Fruit fly (Drosophila melanogaster) whole organism, wandering third instar larva: ENCODE measurements around the gene CG17124.
A peak's percentile ranks its signal among the peaks of the same experiment; 100 is the strongest.

Experiments used
- Abd-B ChIP-seq: fragments of >200 bp; optimal IDR thresholded peaks from 2 replicates; lab custom pipeline; 2017; ENCODE audit warnings: missing biosample characterization, missing genetic modification characterization
- CG32264 ChIP-seq: fragments of 200-800 bp; sonication (Bioruptor generic); optimal IDR thresholded peaks from 2 replicates; lab custom pipeline; 2016; ENCODE audit warnings: missing biosample characterization, missing genetic modification characterization
- CG9705 ChIP-seq: fragments of 200-800 bp; sonication (Bioruptor generic); optimal IDR thresholded peaks from 2 replicates; lab custom pipeline; 2018; ENCODE audit warnings: missing biosample characterization, mild to moderate bottlenecking, missing genetic modification characterization
- CrebA ChIP-seq: fragments of 200-800 bp; sonication (Bioruptor generic); optimal IDR thresholded peaks from 2 replicates; lab custom pipeline; 2016; ENCODE audit warnings: missing biosample characterization, mild to moderate bottlenecking, missing genetic modification characterization, borderline replicate concordance
- Dfd ChIP-seq: fragments of >200 bp; optimal IDR thresholded peaks from 2 replicates; lab custom pipeline; 2017; ENCODE audit warnings: missing biosample characterization, missing genetic modification characterization
- Dif ChIP-seq: fragments of 200-275, 200-300 bp; sonication (Bioruptor generic); optimal IDR thresholded peaks from 2 replicates; lab custom pipeline; 2018; ENCODE audit warnings: missing biosample characterization, missing genetic modification characterization; ENCODE audit not compliant: partially characterized antibody
- GATAd ChIP-seq: sonication (Bioruptor generic); optimal IDR thresholded peaks from 2 replicates; lab custom pipeline; 2016; ENCODE audit warnings: missing biosample characterization, missing genetic modification characterization
- HLH106 ChIP-seq: fragments of 200-800 bp; optimal IDR thresholded peaks from 3 replicates; lab custom pipeline; 2019; ENCODE audit warnings: missing biosample characterization, mild to moderate bottlenecking, missing genetic modification characterization, moderate library complexity
- Hnf4 ChIP-seq: fragments of 200-800 bp; sonication (Bioruptor generic); optimal IDR thresholded peaks from 2 replicates; lab custom pipeline; 2016; ENCODE audit warnings: missing biosample characterization, mild to moderate bottlenecking, missing genetic modification characterization
- Hr78 ChIP-seq: fragments of >200 bp; optimal IDR thresholded peaks from 2 replicates; lab custom pipeline; 2017; ENCODE audit warnings: missing biosample characterization, missing genetic modification characterization
- Hr83 ChIP-seq: fragments of 200-300 bp; sonication (Bioruptor generic); optimal IDR thresholded peaks from 2 replicates; lab custom pipeline; 2016; ENCODE audit warnings: missing biosample characterization, mild to moderate bottlenecking, missing genetic modification characterization, moderate library complexity; ENCODE audit not compliant: poor library complexity, severe bottlenecking
- Jra ChIP-seq: sonication (Bioruptor generic); optimal IDR thresholded peaks from 2 replicates; lab custom pipeline; 2016; ENCODE audit warnings: missing biosample characterization, missing genetic modification characterization
- Mio ChIP-seq: sonication (Bioruptor generic); optimal IDR thresholded peaks from 2 replicates; lab custom pipeline; 2016; ENCODE audit warnings: missing biosample characterization, missing genetic modification characterization
- Myc ChIP-seq: fragments of >200 bp; optimal IDR thresholded peaks from 2 replicates; lab custom pipeline; 2017
- N ChIP-seq: fragments of >200 bp; optimal IDR thresholded peaks from 2 replicates; lab custom pipeline; 2018; ENCODE audit warnings: missing biosample characterization, missing external identifiers, missing genetic modification characterization
- OdsH ChIP-seq: fragments of 200-800 bp; sonication (Bioruptor generic); optimal IDR thresholded peaks from 2 replicates; lab custom pipeline; 2016; ENCODE audit warnings: missing biosample characterization, mild to moderate bottlenecking, missing genetic modification characterization
- Rel ChIP-seq, 2 experiments: fragments of 200-800 bp; sonication (Bioruptor generic) in 1 of 2; optimal IDR thresholded peaks; 2 replicates in 1 of 2; 3 replicates in 1 of 2; lab custom pipeline; 2016 to 2019; ENCODE audit warnings: mild to moderate bottlenecking in 2 of 2, missing biosample characterization in 2 of 2, missing genetic modification characterization in 2 of 2, moderate library complexity in 1 of 2
- Sp1 ChIP-seq: fragments of 200-800 bp; sonication (Bioruptor generic); optimal IDR thresholded peaks from 3 replicates; lab custom pipeline; 2019; ENCODE audit warnings: missing biosample characterization, mild to moderate bottlenecking, missing genetic modification characterization, moderate library complexity
- Vsx2 ChIP-seq: fragments of 200-300, 225-300 bp; sonication (Bioruptor generic); optimal IDR thresholded peaks from 2 replicates; lab custom pipeline; 2018; ENCODE audit warnings: missing biosample characterization, missing genetic modification characterization; ENCODE audit not compliant: partially characterized antibody
- br ChIP-seq: fragments of 200-800 bp; sonication (Bioruptor generic); optimal IDR thresholded peaks from 2 replicates; lab custom pipeline; 2016; ENCODE audit warnings: missing biosample characterization, missing genetic modification characterization
- brk ChIP-seq: fragments of 200-800 bp; sonication (Bioruptor generic); optimal IDR thresholded peaks from 2 replicates; lab custom pipeline; 2016; ENCODE audit warnings: missing biosample characterization, mild to moderate bottlenecking, missing genetic modification characterization
- dl ChIP-seq, 2 experiments: fragments of 175-275, 200-275 bp in 1 of 2; fragments of 200-275 bp in 1 of 2; sonication (Bioruptor generic); optimal IDR thresholded peaks; lab custom pipeline; 2018; ENCODE audit warnings: mild to moderate bottlenecking in 2 of 2, missing biosample characterization in 2 of 2, missing genetic modification characterization in 2 of 2, moderate library complexity in 2 of 2; ENCODE audit not compliant: partially characterized antibody in 2 of 2, insufficient read depth in 1 of 2
- dmrt93B ChIP-seq: fragments of 200-800 bp; sonication (Bioruptor generic); optimal IDR thresholded peaks from 2 replicates; lab custom pipeline; 2018; ENCODE audit warnings: missing biosample characterization, mild to moderate bottlenecking, missing genetic modification characterization
- dsf ChIP-seq: sonication (Bioruptor generic); optimal IDR thresholded peaks from 2 replicates; lab custom pipeline; 2016; ENCODE audit warnings: missing biosample characterization, missing genetic modification characterization, borderline replicate concordance
- ey ChIP-seq: fragments of 200-800 bp; sonication (Bioruptor generic); optimal IDR thresholded peaks from 2 replicates; lab custom pipeline; 2016; ENCODE audit warnings: missing biosample characterization, missing genetic modification characterization
- foxo ChIP-seq, 2 experiments: fragments of 200-800 bp; sonication (Bioruptor generic); optimal IDR thresholded peaks; 2 replicates in 1 of 2; 3 replicates in 1 of 2; lab custom pipeline; 2016 to 2017; ENCODE audit warnings: missing biosample characterization in 2 of 2, missing genetic modification characterization in 2 of 2
- fru ChIP-seq: fragments of 200-800 bp; sonication (Bioruptor generic); optimal IDR thresholded peaks from 3 replicates; lab custom pipeline; 2016; ENCODE audit warnings: missing biosample characterization, mild to moderate bottlenecking, missing genetic modification characterization
- h ChIP-seq: fragments of 200-800 bp; sonication (Bioruptor generic); optimal IDR thresholded peaks from 3 replicates; lab custom pipeline; 2016; ENCODE audit warnings: missing biosample characterization, mild to moderate bottlenecking, missing genetic modification characterization
- jim ChIP-seq: fragments of 175-275, 200-325 bp; sonication (Bioruptor generic); optimal IDR thresholded peaks from 2 replicates; lab custom pipeline; 2016; ENCODE audit warnings: missing biosample characterization, mild to moderate bottlenecking, missing genetic modification characterization
- lola ChIP-seq: fragments of >200 bp; optimal IDR thresholded peaks from 2 replicates; lab custom pipeline; 2017; ENCODE audit warnings: missing biosample characterization, missing genetic modification characterization
- pan ChIP-seq: fragments of >200 bp; optimal IDR thresholded peaks from 2 replicates; lab custom pipeline; 2017
- psq ChIP-seq: fragments of 200-800 bp; sonication (Bioruptor generic); optimal IDR thresholded peaks from 3 replicates; lab custom pipeline; 2017; ENCODE audit warnings: missing biosample characterization, mild to moderate bottlenecking, missing genetic modification characterization, moderate library complexity
- rgr ChIP-seq: fragments of 200-800 bp; sonication (Bioruptor generic); optimal IDR thresholded peaks from 3 replicates; lab custom pipeline; 2016; ENCODE audit warnings: missing biosample characterization, mild to moderate bottlenecking, missing genetic modification characterization
- sage ChIP-seq: fragments of 200-800 bp; sonication (Bioruptor generic); optimal IDR thresholded peaks from 2 replicates; lab custom pipeline; 2016; ENCODE audit warnings: missing biosample characterization, mild to moderate bottlenecking, missing genetic modification characterization
- sv ChIP-seq: fragments of 200-800 bp; sonication (Bioruptor generic); optimal IDR thresholded peaks from 3 replicates; lab custom pipeline; 2016; ENCODE audit warnings: missing biosample characterization, missing genetic modification characterization
- tai ChIP-seq: sonication (Bioruptor generic); optimal IDR thresholded peaks from 2 replicates; lab custom pipeline; 2016; ENCODE audit warnings: missing biosample characterization, missing genetic modification characterization
- usp ChIP-seq: fragments of >200 bp; optimal IDR thresholded peaks from 2 replicates; lab custom pipeline; 2017; ENCODE audit warnings: missing biosample characterization, missing genetic modification characterization
- woc ChIP-seq: sonication (Bioruptor generic); optimal IDR thresholded peaks from 2 replicates; lab custom pipeline; 2016; ENCODE audit warnings: missing biosample characterization, mild to moderate bottlenecking, missing genetic modification characterization

CG17124 gene

DNA sequence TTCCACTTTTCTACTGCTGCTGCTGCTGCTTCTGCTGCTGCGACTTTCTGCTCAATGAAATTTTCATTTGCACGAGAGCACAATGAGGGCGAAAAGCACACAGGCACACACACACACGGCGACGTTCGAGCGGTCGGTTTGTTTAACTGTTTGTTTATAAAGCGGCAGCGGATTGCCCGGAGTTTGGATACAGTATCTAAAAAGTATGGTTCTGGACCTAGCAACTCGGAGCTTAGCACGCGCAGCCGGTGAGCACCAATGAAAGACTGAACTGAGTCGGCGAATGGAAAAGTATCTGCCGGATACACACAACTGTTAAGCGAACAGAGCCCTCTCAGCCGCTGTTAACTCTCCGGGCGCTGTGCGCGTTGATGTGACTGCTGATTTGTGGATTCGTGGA, at the start of gene CG17124:
Gene CG17124, minus strand, starts transcription at position 277 of the 400 bp plus-strand sequence.
- peak in 1 of 2 experiments; percentile 26 for TF ChIP-seq foxo (GFP tag; optimal IDR thresholded peaks at IDR 0.05; lab: Kevin White, UChicago)
- no peak for TF ChIP-seq br (GFP tag; lab: Kevin White, UChicago)
- TF ChIP-seq dsf: no peak
- TF ChIP-seq ey (GFP tag; lab: Kevin White, UChicago): no peak
- TF ChIP-seq Hr83 (GFP tag; lab: Kevin White, UChicago): no peak
- TF ChIP-seq rgr (GFP tag; lab: Kevin White, UChicago): peak; percentile 48
- TF ChIP-seq Jra (GFP tag; lab: Kevin White, UChicago): no peak
- TF ChIP-seq woc (GFP tag; lab: Kevin White, UChicago): no peak
- TF ChIP-seq jim (GFP tag; lab: Kevin White, UChicago): no peak
- TF ChIP-seq Rel (GFP tag; optimal IDR thresholded peaks at IDR 0.05; lab: Kevin White, UChicago): no peak
- peak; percentile 22 for TF ChIP-seq Rel (tag; optimal IDR thresholded peaks at IDR 0.05; lab: Kevin White, UChicago)
- TF ChIP-seq CG9705 (GFP tag; lab: Kevin White, UChicago): no peak
- TF ChIP-seq sage (GFP tag; lab: Kevin White, UChicago): no peak
- TF ChIP-seq CG32264: no peak
- TF ChIP-seq Hnf4: no peak
- TF ChIP-seq Myc (lab: Kevin White, UChicago): no peak
- TF ChIP-seq lola (GFP tag; lab: Kevin White, UChicago): no peak
- no peak for TF ChIP-seq tai (GFP tag; lab: Kevin White, UChicago)
- TF ChIP-seq Vsx2: no peak
- no peak for TF ChIP-seq Dfd (GFP tag; lab: Kevin White, UChicago)
- no peak for TF ChIP-seq sv
- no peak for TF ChIP-seq GATAd
- TF ChIP-seq Sp1 (GFP tag; lab: Kevin White, UChicago): peak; percentile 7
- TF ChIP-seq Dif (GFP tag; lab: Kevin White, UChicago): peak; percentile 55
- TF ChIP-seq usp (GFP tag; lab: Kevin White, UChicago): no peak
- peak; percentile 7 for TF ChIP-seq HLH106 (tag; lab: Kevin White, UChicago)
- no peak for TF ChIP-seq Mio (GFP tag; lab: Kevin White, UChicago)
- no peak for TF ChIP-seq dmrt93B
- TF ChIP-seq Hr78 (GFP tag; lab: Kevin White, UChicago): no peak
- TF ChIP-seq psq (GFP tag; lab: Kevin White, UChicago): no peak
- no peak for TF ChIP-seq brk (GFP tag; lab: Kevin White, UChicago)
- TF ChIP-seq N (GFP tag; lab: Kevin White, UChicago): no peak
- no peak for TF ChIP-seq fru
- no peak for TF ChIP-seq OdsH (GFP tag; lab: Kevin White, UChicago)
- TF ChIP-seq CrebA: no peak
- TF ChIP-seq h: peak; percentile 15
- no peak for TF ChIP-seq dl (GFP tag; optimal IDR thresholded peaks at IDR 0.05; lab: Kevin White, UChicago; ENCODE audit: insufficient read depth in 1 of 2, partially characterized antibody in 2 of 2)
- TF ChIP-seq pan (lab: Kevin White, UChicago): no peak
- TF ChIP-seq Abd-B (GFP tag; lab: Kevin White, UChicago): no peak

DNA sequence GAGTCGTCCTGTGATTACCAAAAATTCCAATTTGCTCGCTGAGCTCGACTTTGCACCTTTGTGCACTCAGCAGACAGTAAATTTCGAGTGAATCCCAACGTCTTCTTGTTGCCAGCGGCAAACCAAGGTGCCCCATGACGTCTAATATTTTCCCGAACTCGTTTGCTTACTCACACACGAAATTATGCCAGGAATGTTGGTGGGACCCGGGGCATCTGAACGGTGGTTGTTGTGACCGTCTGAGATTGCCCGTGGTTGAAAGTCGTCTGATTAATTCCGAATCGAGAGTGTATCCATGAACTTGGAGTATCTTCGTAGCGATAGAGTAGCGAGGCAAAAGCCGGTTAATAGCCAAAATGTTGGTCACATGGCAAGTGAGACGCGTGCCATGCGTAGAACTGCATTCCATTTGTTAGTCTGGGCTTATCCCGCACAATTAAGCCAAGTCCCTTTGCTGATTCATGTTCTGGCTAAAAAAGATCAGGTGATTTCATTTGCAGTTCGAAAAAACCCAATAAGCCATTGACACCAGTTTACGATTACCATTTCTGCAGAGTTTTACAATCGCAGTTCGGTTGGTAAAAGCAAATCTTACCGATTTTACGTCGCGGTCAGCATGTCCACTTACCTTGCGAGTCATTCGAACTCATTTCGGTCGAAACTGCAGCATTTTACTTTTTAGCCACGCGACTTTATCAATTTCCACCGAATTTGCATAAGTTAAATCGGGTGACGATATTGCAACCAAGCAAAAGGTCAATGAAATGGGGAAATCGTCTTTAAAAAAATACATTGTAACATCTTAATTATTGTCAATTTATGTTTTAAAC, 46.0 kb upstream of the CG17124 start:
- TF ChIP-seq sage (GFP tag; lab: Kevin White, UChicago): no peak
- no peak for TF ChIP-seq Rel (GFP tag; optimal IDR thresholded peaks at IDR 0.05; lab: Kevin White, UChicago)
- peak; percentile 48 for TF ChIP-seq Rel (tag; optimal IDR thresholded peaks at IDR 0.05; lab: Kevin White, UChicago)
